Worm (Caenorhabditis elegans) whole organism, young adult: ENCODE results near the gene ver-1.

Source experiments
- ama-1 ChIP-seq, 3 experiments: fragments of 150-350 bp in 1 of 3; sonication (generic microtip) in 2 of 3; optimal IDR thresholded peaks; 2 replicates each; lab custom pipeline; 2014 to 2018; ENCODE audit warnings: missing biosample characterization in 2 of 3, missing genetic modification characterization in 2 of 3, missing genetic modification reagents in 2 of 3
- aptf-2 ChIP-seq: fragments of 200-800 bp; sonication (Bioruptor generic); conservative IDR thresholded peaks from 2 replicates; pipeline ENCODE4 v1.3.6; 2022; ENCODE audit warnings: missing genetic modification reagents, missing genetic modification characterization, missing compliant biosample characterization
- madf-8 ChIP-seq: fragments of 200-800 bp; sonication (Bioruptor generic); conservative IDR thresholded peaks from 2 replicates; pipeline ENCODE4 v1.3.6; 2022; ENCODE audit warnings: missing genetic modification reagents, missing genetic modification characterization, missing compliant biosample characterization
- mes-4 ChIP-seq: sonication (generic microtip); optimal IDR thresholded peaks from 2 replicates; lab custom pipeline; 2016; ENCODE audit warnings: missing genotype, missing genetic modification characterization, missing compliant biosample characterization
- snpc-4 ChIP-seq, 5 experiments: fragments of 150-350 bp in 1 of 5; sonication (generic microtip) in 4 of 5; optimal IDR thresholded peaks; 2 replicates each; lab custom pipeline; 2014 to 2018; ENCODE audit warnings: missing genetic modification characterization in 5 of 5, missing biosample characterization in 3 of 5, antibody characterized with exemption in 2 of 5, mild to moderate bottlenecking in 2 of 5, missing compliant biosample characterization in 2 of 5, missing genotype in 2 of 5, moderate library complexity in 2 of 5, missing genetic modification reagents in 1 of 5
- unc-62 ChIP-seq: fragments of 150-350 bp; optimal IDR thresholded peaks from 2 replicates; lab custom pipeline; 2014; ENCODE audit warnings: missing biosample characterization, missing genetic modification reagents, missing genetic modification characterization
- ztf-22 ChIP-seq: fragments of 200-800 bp; sonication (Bioruptor generic); optimal IDR thresholded peaks from 2 replicates; lab custom pipeline; 2018; ENCODE audit warnings: mild to moderate bottlenecking, missing genetic modification characterization, moderate library complexity, missing compliant biosample characterization

DNA sequence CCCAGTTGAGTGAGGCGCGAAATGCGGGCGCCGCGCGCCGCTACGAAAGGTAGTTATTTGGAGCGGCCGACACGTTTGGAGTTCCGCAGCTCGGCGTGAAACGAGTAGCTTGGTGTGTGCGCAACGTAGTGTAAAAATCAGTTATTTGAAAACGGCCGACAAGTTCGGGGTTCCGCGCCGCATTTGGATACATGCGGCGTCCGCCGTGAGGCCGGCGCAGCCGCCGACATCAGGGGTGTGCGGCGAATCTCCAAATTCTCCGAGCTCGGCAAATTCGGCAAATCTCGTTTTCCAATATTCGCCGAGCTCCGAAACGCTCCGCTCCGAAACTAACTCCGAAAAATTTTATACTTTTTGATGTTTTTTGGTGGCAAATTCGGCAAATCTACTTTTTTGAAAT, 1.4 kb downstream of the ver-1 start:
- TF ChIP-seq mes-4 (tag; lab: Kevin White, UChicago), result no peak
- TF ChIP-seq aptf-2 (GFP tag; lab: Robert Waterston, UW), result no peak
- TF ChIP-seq ztf-22, result no peak
- TF ChIP-seq unc-62, result no peak
- no peak for TF ChIP-seq snpc-4 (GFP tag; optimal IDR thresholded peaks at IDR 0.05; lab: Kevin White, UChicago)
- TF ChIP-seq snpc-4 (tag; optimal IDR thresholded peaks at IDR 0.05; lab: Kevin White, UChicago), result no peak
- no peak for TF ChIP-seq ama-1 (optimal IDR thresholded peaks at IDR 0.05; lab: Kevin White, UChicago)
- TF ChIP-seq ama-1 (GFP tag; optimal IDR thresholded peaks at IDR 0.05; lab: Kevin White, UChicago), result no peak
- TF ChIP-seq madf-8, result no peak
